Fruit fly (Drosophila melanogaster) whole organism, prepupa: ENCODE data around the gene CG42751.

Source experiments
- Blimp-1 ChIP-seq: fragments of 200-800 bp; sonication (Bioruptor generic); optimal IDR thresholded peaks from 3 replicates; lab custom pipeline; 2017; ENCODE audit warnings: missing biosample characterization, missing genetic modification characterization, mild to moderate bottlenecking, moderate library complexity, missing genetic modification reagents
- CG15336 ChIP-seq: fragments of 200-800 bp; sonication (Bioruptor generic); IDR thresholded peaks from 2 replicates; pipeline ENCODE4 v1.3.6; 2022; ENCODE audit warnings: missing biosample characterization, missing genetic modification characterization
- CG1621 ChIP-seq: fragments of 200-800 bp; sonication (Bioruptor generic); optimal IDR thresholded peaks from 3 replicates; lab custom pipeline; 2018; ENCODE audit warnings: missing biosample characterization, mild to moderate bottlenecking, missing genetic modification characterization
- CG16779 ChIP-seq: fragments of 200-800 bp; sonication (Bioruptor generic); optimal IDR thresholded peaks from 3 replicates; lab custom pipeline; 2017; ENCODE audit warnings: missing biosample characterization, mild to moderate bottlenecking, missing genetic modification characterization
- CG31627 ChIP-seq: fragments of 200-800 bp; sonication (Bioruptor generic); optimal IDR thresholded peaks from 3 replicates; lab custom pipeline; 2016; ENCODE audit warnings: missing biosample characterization, missing genetic modification characterization
- CG32006 ChIP-seq: fragments of 200-800 bp; sonication (Bioruptor generic); optimal IDR thresholded peaks from 3 replicates; lab custom pipeline; 2017; ENCODE audit warnings: missing biosample characterization, mild to moderate bottlenecking, missing genetic modification characterization
- CG34406 ChIP-seq: fragments of 200-800 bp; sonication (Bioruptor generic); optimal IDR thresholded peaks from 3 replicates; lab custom pipeline; 2016; ENCODE audit warnings: missing biosample characterization, missing genetic modification characterization
- CG6792 ChIP-seq: fragments of 200-800 bp; sonication (Bioruptor generic); optimal IDR thresholded peaks from 3 replicates; lab custom pipeline; 2016; ENCODE audit warnings: missing biosample characterization, missing genetic modification characterization
- CG7368 ChIP-seq: fragments of 200-800 bp; sonication (Bioruptor generic); optimal IDR thresholded peaks from 3 replicates; lab custom pipeline; 2016; ENCODE audit warnings: missing biosample characterization, missing genetic modification characterization
- CG8632 ChIP-seq: fragments of 200-800 bp; sonication (Bioruptor generic); optimal IDR thresholded peaks from 3 replicates; lab custom pipeline; 2016; ENCODE audit warnings: missing biosample characterization, missing genetic modification characterization
- CG9139 ChIP-seq: fragments of 200-800 bp; sonication (Bioruptor generic); optimal IDR thresholded peaks from 3 replicates; lab custom pipeline; 2017; ENCODE audit warnings: missing biosample characterization, mild to moderate bottlenecking, missing genetic modification characterization
- Eip75B ChIP-seq: fragments of 200-800 bp; sonication (Bioruptor generic); optimal IDR thresholded peaks from 3 replicates; lab custom pipeline; 2016; ENCODE audit warnings: missing biosample characterization, missing genetic modification characterization
- Eip78C ChIP-seq: fragments of 200-800 bp; sonication (Bioruptor generic); peaks from one replicate; lab custom pipeline; 2016; ENCODE audit warnings: missing biosample characterization, missing genetic modification characterization
- Eip93F ChIP-seq: fragments of 200-800 bp; sonication (Bioruptor generic); optimal IDR thresholded peaks from 2 replicates; lab custom pipeline; 2016; ENCODE audit warnings: missing biosample characterization, mild to moderate bottlenecking, missing genetic modification characterization
- Ets21C ChIP-seq: fragments of 200-800 bp; sonication (Bioruptor generic); optimal IDR thresholded peaks from 3 replicates; lab custom pipeline; 2016; ENCODE audit warnings: missing biosample characterization, missing genetic modification characterization
- Gug ChIP-seq: fragments of 200-800 bp; sonication (Bioruptor generic); IDR thresholded peaks from 2 replicates; pipeline ENCODE4 v1.3.6; 2022; ENCODE audit warnings: missing biosample characterization, missing genetic modification characterization
- Hr38 ChIP-seq: sonication (Bioruptor generic); optimal IDR thresholded peaks from 2 replicates; lab custom pipeline; 2016; ENCODE audit warnings: missing biosample characterization, missing genetic modification characterization
- Hr39 ChIP-seq: fragments of 200-800 bp; sonication (Bioruptor generic); optimal IDR thresholded peaks from 2 replicates; lab custom pipeline; 2016; ENCODE audit warnings: missing biosample characterization, missing genetic modification characterization
- Met ChIP-seq: fragments of 200-800 bp; sonication (Bioruptor generic); optimal IDR thresholded peaks from 3 replicates; lab custom pipeline; 2016; ENCODE audit warnings: missing biosample characterization, missing genetic modification characterization
- OdsH ChIP-seq: fragments of 200-800 bp; sonication (Bioruptor generic); optimal IDR thresholded peaks from 3 replicates; lab custom pipeline; 2016; ENCODE audit warnings: missing biosample characterization, missing genetic modification characterization
- Smox ChIP-seq: fragments of 200-800 bp; sonication (Bioruptor generic); optimal IDR thresholded peaks from 3 replicates; lab custom pipeline; 2016; ENCODE audit warnings: missing biosample characterization, missing genetic modification characterization
- Sox102F ChIP-seq: fragments of 200-800 bp; sonication (Bioruptor generic); optimal IDR thresholded peaks from 2 replicates; lab custom pipeline; 2016; ENCODE audit warnings: missing biosample characterization, mild to moderate bottlenecking, missing genetic modification characterization
- Sox14 ChIP-seq: fragments of 200-800 bp; sonication (Bioruptor generic); optimal IDR thresholded peaks from 3 replicates; lab custom pipeline; 2016; ENCODE audit warnings: missing biosample characterization, missing genetic modification characterization
- Sox15 ChIP-seq: fragments of 200-800 bp; sonication (Bioruptor generic); optimal IDR thresholded peaks from 3 replicates; lab custom pipeline; 2016; ENCODE audit warnings: missing biosample characterization, missing genetic modification characterization
- eg ChIP-seq: fragments of 200-800 bp; sonication (Bioruptor generic); IDR thresholded peaks from 3 replicates; pipeline ENCODE4 v1.3.6; 2022; ENCODE audit warnings: missing biosample characterization, missing genetic modification characterization
- fd85E ChIP-seq: fragments of 200-800 bp; sonication (Bioruptor generic); optimal IDR thresholded peaks from 3 replicates; lab custom pipeline; 2016; ENCODE audit warnings: missing biosample characterization, missing genetic modification characterization
- fkh ChIP-seq: fragments of 200-800 bp; sonication (Bioruptor generic); optimal IDR thresholded peaks from 3 replicates; lab custom pipeline; 2017; ENCODE audit warnings: missing biosample characterization, mild to moderate bottlenecking, missing genetic modification characterization, moderate library complexity
- net ChIP-seq: fragments of 200-800 bp; sonication (Bioruptor generic); optimal IDR thresholded peaks from 3 replicates; lab custom pipeline; 2016; ENCODE audit warnings: missing biosample characterization, missing genetic modification characterization
- pdm3 ChIP-seq: fragments of 200-800 bp; sonication (Bioruptor generic); optimal IDR thresholded peaks from 3 replicates; lab custom pipeline; 2016; ENCODE audit warnings: missing biosample characterization, missing genetic modification characterization
- salr ChIP-seq, 2 experiments: fragments of 200-800 bp; sonication (Bioruptor generic); optimal IDR thresholded peaks; 3 replicates each; lab custom pipeline; 2016 to 2018; ENCODE audit warnings: missing biosample characterization in 2 of 2, missing genetic modification characterization in 2 of 2, mild to moderate bottlenecking in 1 of 2
- spab ChIP-seq: fragments of 200-800 bp; sonication (Bioruptor generic); optimal IDR thresholded peaks from 2 replicates; lab custom pipeline; 2017; ENCODE audit warnings: missing biosample characterization, mild to moderate bottlenecking, missing genetic modification characterization, missing genetic modification reagents
- ss ChIP-seq, 2 experiments: fragments of 200-800 bp; sonication (Bioruptor generic); optimal IDR thresholded peaks; 2 replicates in 1 of 2; 3 replicates in 1 of 2; lab custom pipeline; 2017 to 2018; ENCODE audit warnings: mild to moderate bottlenecking in 2 of 2, missing biosample characterization in 2 of 2, missing genetic modification characterization in 2 of 2, moderate library complexity in 1 of 2
- svp ChIP-seq: fragments of 200-800 bp; sonication (Bioruptor generic); peaks from one replicate; lab custom pipeline; 2016; ENCODE audit warnings: missing biosample characterization, missing genetic modification characterization
- vri ChIP-seq: fragments of 200-800 bp; sonication (Bioruptor generic); optimal IDR thresholded peaks from 3 replicates; lab custom pipeline; 2016; ENCODE audit warnings: missing biosample characterization, mild to moderate bottlenecking, missing genetic modification characterization

Gene CG42751

dm6 chr2L:11839612-11840011 lies 13.6 kb upstream of the CG42751 start, which contains the start of gene Sfp33A3:
Gene Sfp33A3, plus strand, starts transcription at chr2L:11839912.
- TF ChIP-seq Sox14 (GFP tag; lab: Kevin White, UChicago): no peak
- TF ChIP-seq Hr38: no peak
- no peak for TF ChIP-seq CG6792 (GFP tag; lab: Kevin White, UChicago)
- TF ChIP-seq CG16779 (tag; lab: Kevin White, UChicago): no peak
- TF ChIP-seq CG34406 (GFP tag; lab: Kevin White, UChicago): no peak
- TF ChIP-seq Hr39 (GFP tag; lab: Kevin White, UChicago): no peak
- no peak for TF ChIP-seq Eip93F
- no peak for TF ChIP-seq net (GFP tag; lab: Kevin White, UChicago)

- no peak for TF ChIP-seq Eip75B (GFP tag; lab: Kevin White, UChicago)
- no peak for TF ChIP-seq salr (GFP tag; optimal IDR thresholded peaks at IDR 0.05; lab: Kevin White, UChicago)
- TF ChIP-seq eg: no peak
- TF ChIP-seq CG31627 (GFP tag; lab: Kevin White, UChicago): no peak
- no peak for TF ChIP-seq CG1621 (tag; lab: Kevin White, UChicago)
- no peak for TF ChIP-seq Ets21C
- TF ChIP-seq Eip78C (GFP tag; lab: Kevin White, UChicago): no peak
- no peak for TF ChIP-seq CG15336 (GFP tag; lab: Robert Waterston, UW)
- TF ChIP-seq OdsH (GFP tag; lab: Kevin White, UChicago): no peak
- no peak for TF ChIP-seq CG32006 (GFP tag; lab: Kevin White, UChicago)
- no peak for TF ChIP-seq CG8632 (GFP tag; lab: Kevin White, UChicago)
- TF ChIP-seq Sox102F (GFP tag; lab: Kevin White, UChicago): no peak
- no peak for TF ChIP-seq Sox15 (GFP tag; lab: Kevin White, UChicago)
- TF ChIP-seq ss (GFP tag; optimal IDR thresholded peaks at IDR 0.05; lab: Kevin White, UChicago): no peak
- TF ChIP-seq Blimp-1 (GFP tag; lab: Kevin White, UChicago): no peak
- TF ChIP-seq spab: no peak
- TF ChIP-seq CG7368 (GFP tag; lab: Kevin White, UChicago): no peak
- TF ChIP-seq Gug (GFP tag; lab: Robert Waterston, UW): no peak
- no peak for TF ChIP-seq CG9139 (GFP tag; lab: Kevin White, UChicago)
Measured at dm6 chr2L:11840391-11840790, 12.8 kb upstream of the CG42751 start, which contains the start of gene CG31704. Gene CG31704, plus strand, starts transcription at chr2L:11840691.

dm6 chr2L:11841538-11841937 lies 11.7 kb upstream of the CG42751 start:
- peak; percentile 13 for TF ChIP-seq Met (GFP tag; lab: Kevin White, UChicago)
- TF ChIP-seq Smox (GFP tag; lab: Kevin White, UChicago): peak; percentile 3
- TF ChIP-seq Eip93F: no peak
- TF ChIP-seq svp (GFP tag; lab: Kevin White, UChicago): peak; percentile 51

dm6 chr2L:11842291-11843187 lies 10.7 kb upstream of the CG42751 start, which contains the start of the genes CG44008, CG14933, CG46426 and CG42486:
Gene CG44008, minus strand, starts transcription at chr2L:11842445.
Gene CG14933, plus strand, starts transcription at chr2L:11842828.
Gene CG46426, plus strand, starts transcription at chr2L:11842828.
Gene CG42486, plus strand, starts transcription at chr2L:11843137.
- TF ChIP-seq fkh (GFP tag; lab: Kevin White, UChicago): peak; percentile 60
- no peak for TF ChIP-seq pdm3 (GFP tag; lab: Kevin White, UChicago)
- TF ChIP-seq vri: peak; percentile 17

- TF ChIP-seq fd85E (GFP tag; lab: Kevin White, UChicago): no peak
- no peak for TF ChIP-seq Hr39 (GFP tag; lab: Kevin White, UChicago)
- TF ChIP-seq svp (GFP tag; lab: Kevin White, UChicago): peak; percentile 90
- TF ChIP-seq Smox (GFP tag; lab: Kevin White, UChicago): no peak
Measured at dm6 chr2L:11844278-11844677, 9.0 kb upstream of the CG42751 start.
